Fruit fly (Drosophila melanogaster): Measurements from ENCODE around the gene PolZ2.

Gene PolZ2

dm6 chr3R:5571756-5572155, 16.9 kb upstream of the PolZ2 start (continued):
- TF ChIP-seq sug (tag; optimal IDR thresholded peaks at IDR 0.05) (peak; percentile 97), CG33557 (GFP tag; optimal IDR thresholded peaks at IDR 0.05) (no peak)

- TF ChIP-seq mld (GFP tag; IDR thresholded peaks at IDR 0.05; ENCODE audit: partially characterized antibody) (no peak), CG10274 (GFP tag; optimal IDR thresholded peaks at IDR 0.05) (no peak), kni (GFP tag; optimal IDR thresholded peaks at IDR 0.05) (peak; percentile 26), Opbp (GFP tag; IDR thresholded peaks at IDR 0.05; ENCODE audit: partially characterized antibody) (0 out of 3 replicates have a peak, but pooled peaks have one; percentile 16), Nf-YA (GFP tag; IDR thresholded peaks at IDR 0.05) (no peak), vnd (GFP tag; IDR thresholded peaks at IDR 0.05; ENCODE audit: partially characterized antibody) (no peak), knrl (GFP tag; IDR thresholded peaks at IDR 0.05; ENCODE audit: partially characterized antibody) (0 out of 3 replicates have a peak, but pooled peaks have one; percentile 22), Pdp1 (GFP tag; optimal IDR thresholded peaks at IDR 0.05) (peak in 1 of 2 experiments; percentile 52), bsh (GFP tag; optimal IDR thresholded peaks at IDR 0.05) (peak in 1 of 2 experiments; percentile 22), CG11456 (GFP tag; IDR thresholded peaks at IDR 0.05) (0 out of 3 replicates have a peak, but pooled peaks have one; percentile 31), CG8478 (optimal IDR thresholded peaks at IDR 0.05) (peak; percentile 67), Ets65A (GFP tag) (no peak), zfh2 (GFP tag; optimal IDR thresholded peaks at IDR 0.05) (no peak), gsb-n (tag; optimal IDR thresholded peaks at IDR 0.05) (no peak), Med (GFP tag) (peak; percentile 36), zfh1 (GFP tag; IDR thresholded peaks at IDR 0.05) (0 out of 3 replicates have a peak, but pooled peaks have one; percentile 14), crol (GFP tag; IDR thresholded peaks at IDR 0.05) (no peak), CG10321 (GFP tag; IDR thresholded peaks at IDR 0.05) (no peak)
These were observed 15.6 kb upstream of the PolZ2 start for dm6 chr3R:5572900-5573665.

- no peak for TF ChIP-seq CG15601 (tag; optimal IDR thresholded peaks at IDR 0.05)
- TF ChIP-seq pho (GFP tag; optimal IDR thresholded peaks at IDR 0.05) = no peak
- no peak for TF ChIP-seq CG12769 (tag; optimal IDR thresholded peaks at IDR 0.05)
- no peak for TF ChIP-seq p53 (GFP tag; optimal IDR thresholded peaks at IDR 0.05)
- TF ChIP-seq Hey (tag; optimal IDR thresholded peaks at IDR 0.05) = peak; percentile 88
- TF ChIP-seq TFAM (GFP tag; optimal IDR thresholded peaks at IDR 0.05) = no peak
- TF ChIP-seq chinmo (GFP tag; IDR thresholded peaks at IDR 0.05; ENCODE audit: partially characterized antibody) = 0 out of 4 replicates have a peak, but pooled peaks have one; percentile 42
- peak; percentile 66 for TF ChIP-seq Med (GFP tag)
These were observed 14.8 kb upstream of the PolZ2 start for dm6 chr3R:5573883-5574282.

- no peak for TF ChIP-seq ERR (GFP tag; optimal IDR thresholded peaks at IDR 0.05)
- peak; percentile 84 for TF ChIP-seq unc-4 (GFP tag; IDR thresholded peaks at IDR 0.05; ENCODE audit: partially characterized antibody)
- peak; percentile 17 for TF ChIP-seq pum (GFP tag; optimal IDR thresholded peaks at IDR 0.05)
- TF ChIP-seq CG5180 (GFP tag; optimal IDR thresholded peaks at IDR 0.05) = no peak
- TF ChIP-seq CG16815 (GFP tag; optimal IDR thresholded peaks at IDR 0.05) = no peak
- TF ChIP-seq pzg (GFP tag; optimal IDR thresholded peaks at IDR 0.05) = peak; percentile 71
- no peak for TF ChIP-seq btn (GFP tag; optimal IDR thresholded peaks at IDR 0.05)
- TF ChIP-seq so (GFP tag; IDR thresholded peaks at IDR 0.05) = no peak
- TF ChIP-seq CG9727 (GFP tag; optimal IDR thresholded peaks at IDR 0.05) = no peak
- peak; percentile 78 for TF ChIP-seq Rfx (GFP tag; IDR thresholded peaks at IDR 0.05)
- TF ChIP-seq Myb (GFP tag; optimal IDR thresholded peaks at IDR 0.05) = peak; percentile 55
- TF ChIP-seq tap (tag; optimal IDR thresholded peaks at IDR 0.05) = no peak
- TF ChIP-seq HHEX (GFP tag; optimal IDR thresholded peaks at IDR 0.05) = no peak
- no peak for TF ChIP-seq CG10543 (GFP tag; optimal IDR thresholded peaks at IDR 0.05)
- TF ChIP-seq CG18619 (GFP tag; optimal IDR thresholded peaks at IDR 0.05) = no peak
- no peak for TF ChIP-seq CG16863 (GFP tag; optimal IDR thresholded peaks at IDR 0.05)
- no peak for TF ChIP-seq CG3065 (GFP tag; optimal IDR thresholded peaks at IDR 0.05)
- TF ChIP-seq CG13123 (GFP tag; optimal IDR thresholded peaks at IDR 0.05) = no peak
These were observed 682 bp upstream of the PolZ2 start, which contains the start of gene CG2926 for dm6 chr3R:5587863-5588519. Gene CG2926, minus strand, starts transcription at chr3R:5588380.

Data from whole organism, embryonic.